Worm (Caenorhabditis elegans): ENCODE results near the gene mig-32.

DNA sequence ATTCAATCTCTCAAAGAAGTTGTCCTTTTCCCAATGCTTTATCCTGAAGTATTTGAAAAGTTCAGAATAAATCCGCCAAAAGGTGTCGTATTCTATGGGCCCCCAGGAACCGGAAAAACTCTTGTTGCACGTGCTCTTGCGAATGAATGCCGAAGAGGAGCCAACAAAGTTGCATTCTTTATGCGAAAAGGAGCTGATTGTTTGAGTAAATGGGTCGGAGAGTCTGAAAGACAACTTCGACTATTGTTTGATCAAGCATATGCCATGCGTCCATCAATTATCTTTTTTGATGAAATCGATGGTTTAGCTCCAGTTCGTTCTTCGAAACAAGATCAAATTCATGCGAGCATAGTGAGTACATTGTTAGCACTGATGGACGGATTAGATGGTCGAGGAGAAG is 11.2 kb downstream of the mig-32 start:
- TF ChIP-seq ztf-18 (tag; optimal IDR thresholded peaks at IDR 0.05) (no peak), T26A5.8 (tag; optimal IDR thresholded peaks at IDR 0.05) (no peak), nfyb-1 (GFP tag; IDR thresholded peaks at IDR 0.05) (no peak), lin-26 (GFP tag; IDR thresholded peaks at IDR 0.05) (no peak), sptf-2 (GFP tag; optimal IDR thresholded peaks at IDR 0.05) (no peak), efl-1 (GFP tag; optimal IDR thresholded peaks at IDR 0.05) (no peak), nfya-1 (tag; optimal IDR thresholded peaks at IDR 0.05; ENCODE audit: borderline replicate concordance, insufficient read depth) (no peak), pbrm-1 (GFP tag; IDR thresholded peaks at IDR 0.05) (no peak), Y67H2A.10 (GFP tag; conservative IDR thresholded peaks at IDR 0.05) (no peak), ztf-28 (GFP tag; IDR thresholded peaks at IDR 0.05) (no peak)
